Worm (Caenorhabditis elegans) whole organism, late embryonic: ENCODE data around the gene T04A8.7.

Experiments
- K09A11.1 ChIP-seq: sonication (generic microtip); optimal IDR thresholded peaks from 2 replicates; lab custom pipeline; 2017; ENCODE audit warnings: antibody characterized with exemption, mild to moderate bottlenecking, missing genetic modification characterization, missing compliant biosample characterization; ENCODE audit not compliant: insufficient read depth
- dve-1 ChIP-seq: sonication (generic microtip); optimal IDR thresholded peaks from 2 replicates; lab custom pipeline; 2017; ENCODE audit warnings: antibody characterized with exemption, mild to moderate bottlenecking, missing genetic modification characterization, missing compliant biosample characterization
- nfya-1 ChIP-seq: sonication (generic microtip); optimal IDR thresholded peaks from 2 replicates; lab custom pipeline; 2017; ENCODE audit warnings: missing genetic modification characterization, mild to moderate bottlenecking, missing compliant biosample characterization, antibody characterized with exemption, moderate library complexity
- pha-4 ChIP-seq: fragments of 150-350 bp; optimal IDR thresholded peaks from 2 replicates; lab custom pipeline; 2018; ENCODE audit warnings: missing biosample characterization, missing genetic modification reagents, missing genetic modification characterization
- sox-2 ChIP-seq: fragments of 200-800 bp; sonication (Bioruptor generic); IDR thresholded peaks from 2 replicates; pipeline ENCODE4 v1.3.6; 2022; ENCODE audit warnings: missing genetic modification reagents, missing genetic modification characterization, missing compliant biosample characterization
- unc-86 ChIP-seq: sonication (generic microtip); optimal IDR thresholded peaks from 2 replicates; lab custom pipeline; 2016; ENCODE audit warnings: missing genetic modification characterization, missing compliant biosample characterization

- TF ChIP-seq nfya-1 (no peak), dve-1 (no peak), unc-86 (tag; lab: Kevin White, UChicago) (no peak), sox-2 (GFP tag; lab: Robert Waterston, UW) (no peak), K09A11.1 (tag; lab: Kevin White, UChicago) (no peak), pha-4 (no peak)
Observed at ce11 chrIII:4735443-4735842, 40.3 kb downstream of the T04A8.7 start, which contains the start of gene F17C8.7.
